Worm (Caenorhabditis elegans): ENCODE results near the gene srd-68.

srd-68 gene

DNA sequence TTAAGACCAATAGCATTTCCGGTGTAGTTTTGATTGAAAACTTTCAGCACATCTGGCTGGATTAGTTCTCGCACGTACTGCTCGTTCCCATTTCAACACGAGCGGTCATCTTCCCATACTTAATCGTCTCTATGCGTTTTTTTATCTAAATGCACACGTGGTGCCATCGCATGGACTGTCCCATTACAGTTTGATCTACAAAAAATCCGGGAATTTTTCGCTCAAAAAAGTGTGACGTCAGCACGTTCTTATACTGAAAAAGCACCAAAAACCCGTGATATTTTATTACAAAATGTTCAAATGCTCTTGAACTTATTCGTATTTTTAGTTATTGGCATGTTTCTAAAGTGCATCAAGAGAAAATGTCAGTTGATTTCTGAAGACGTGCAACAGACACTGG, 19.3 kb upstream of the srd-68 start, which contains the start of gene Y102A5C.4:
Gene Y102A5C.4, plus strand, starts transcription at position 301 of the 400 bp plus-strand sequence.
- TF ChIP-seq nhr-237 (tag; optimal IDR thresholded peaks at IDR 0.05) (no peak), sem-2 (GFP tag; optimal IDR thresholded peaks at IDR 0.05) (no peak), tbx-8 (GFP tag; optimal IDR thresholded peaks at IDR 0.05) (no peak), nhr-76 (tag; optimal IDR thresholded peaks at IDR 0.05) (no peak), ceh-83 (GFP tag; optimal IDR thresholded peaks at IDR 0.05) (no peak)

- no peak for TF ChIP-seq mab-5 (tag; optimal IDR thresholded peaks at IDR 0.05)
- no peak for TF ChIP-seq elt-1 (tag; optimal IDR thresholded peaks at IDR 0.05; ENCODE audit: borderline replicate concordance, insufficient read depth)
- no peak for TF ChIP-seq sptf-1 (tag; optimal IDR thresholded peaks at IDR 0.05)
- no peak for TF ChIP-seq lsy-2 (tag; optimal IDR thresholded peaks at IDR 0.05)
Observed at ce11 chrV:16919675-16920074, 17.0 kb upstream of the srd-68 start.

ce11 chrV:16918378-16918777, 15.8 kb upstream of the srd-68 start, which contains the start of the genes fbxa-206 and Y102A5C.2:
Gene fbxa-206, minus strand, starts transcription at chrV:16918478.
Gene Y102A5C.2, plus strand, starts transcription at chrV:16918731.
- no peak for TF ChIP-seq unc-62 (GFP tag; optimal IDR thresholded peaks at IDR 0.05)
- TF ChIP-seq ceh-43 (GFP tag; optimal IDR thresholded peaks at IDR 0.05), result no peak
- TF ChIP-seq elt-1 (tag; optimal IDR thresholded peaks at IDR 0.05; ENCODE audit: borderline replicate concordance, insufficient read depth), result no peak
- TF ChIP-seq lin-32 (GFP tag; optimal IDR thresholded peaks at IDR 0.05), result no peak
- no peak for TF ChIP-seq unc-39 (tag; optimal IDR thresholded peaks at IDR 0.05)
- TF ChIP-seq lin-13 (tag; optimal IDR thresholded peaks at IDR 0.05), result no peak

ce11 chrV:16916079-16916478, 13.5 kb upstream of the srd-68 start, which contains the start of gene F09C6.10:
Gene F09C6.10, minus strand, starts transcription at chrV:16916179.
- no peak for TF ChIP-seq flh-1 (GFP tag; optimal IDR thresholded peaks at IDR 0.05)
- TF ChIP-seq drap-1 (GFP tag; optimal IDR thresholded peaks at IDR 0.05), result no peak
- no peak for TF ChIP-seq nhr-237 (tag; optimal IDR thresholded peaks at IDR 0.05)
- no peak for TF ChIP-seq unc-62 (GFP tag; optimal IDR thresholded peaks at IDR 0.05)
- no peak for TF ChIP-seq elt-1 (tag; optimal IDR thresholded peaks at IDR 0.05; ENCODE audit: borderline replicate concordance, insufficient read depth)
- no peak for TF ChIP-seq pha-4 (tag; optimal IDR thresholded peaks at IDR 0.05)
- TF ChIP-seq hlh-1 (tag; optimal IDR thresholded peaks at IDR 0.05), result no peak
- TF ChIP-seq M03D4.4 (tag; optimal IDR thresholded peaks at IDR 0.05), result no peak
- no peak for TF ChIP-seq elt-3 (tag; optimal IDR thresholded peaks at IDR 0.05)
- no peak for TF ChIP-seq ces-1 (GFP tag; optimal IDR thresholded peaks at IDR 0.05)
- TF ChIP-seq ztf-11 (tag; optimal IDR thresholded peaks at IDR 0.05), result no peak
- no peak for TF ChIP-seq mls-2 (tag; optimal IDR thresholded peaks at IDR 0.05)
- TF ChIP-seq zip-8 (tag; optimal IDR thresholded peaks at IDR 0.05), result no peak
- no peak for TF ChIP-seq nhr-12 (tag; optimal IDR thresholded peaks at IDR 0.05)
- TF ChIP-seq mep-1 (tag; optimal IDR thresholded peaks at IDR 0.05), result no peak
- TF ChIP-seq sem-2 (GFP tag; optimal IDR thresholded peaks at IDR 0.05), result no peak

ce11 chrV:16911934-16912333, 9.3 kb upstream of the srd-68 start, which contains the start of gene nhr-116:
Gene nhr-116, plus strand, starts transcription at chrV:16912234.
- TF ChIP-seq lsy-2 (tag; optimal IDR thresholded peaks at IDR 0.05) (no peak), ztf-11 (tag; optimal IDR thresholded peaks at IDR 0.05) (no peak), blmp-1 (tag; optimal IDR thresholded peaks at IDR 0.05) (no peak), ceh-39 (tag; optimal IDR thresholded peaks at IDR 0.05) (no peak), M03D4.4 (tag; optimal IDR thresholded peaks at IDR 0.05) (no peak), ceh-83 (GFP tag; optimal IDR thresholded peaks at IDR 0.05) (no peak), nhr-2 (tag; optimal IDR thresholded peaks at IDR 0.05) (no peak), ham-2 (GFP tag; optimal IDR thresholded peaks at IDR 0.05) (no peak), drap-1 (GFP tag; optimal IDR thresholded peaks at IDR 0.05) (no peak), lin-32 (GFP tag; optimal IDR thresholded peaks at IDR 0.05) (no peak), snpc-4 (tag; optimal IDR thresholded peaks at IDR 0.05) (no peak), sptf-1 (tag; optimal IDR thresholded peaks at IDR 0.05) (no peak), unc-39 (tag; optimal IDR thresholded peaks at IDR 0.05) (no peak)

DNA sequence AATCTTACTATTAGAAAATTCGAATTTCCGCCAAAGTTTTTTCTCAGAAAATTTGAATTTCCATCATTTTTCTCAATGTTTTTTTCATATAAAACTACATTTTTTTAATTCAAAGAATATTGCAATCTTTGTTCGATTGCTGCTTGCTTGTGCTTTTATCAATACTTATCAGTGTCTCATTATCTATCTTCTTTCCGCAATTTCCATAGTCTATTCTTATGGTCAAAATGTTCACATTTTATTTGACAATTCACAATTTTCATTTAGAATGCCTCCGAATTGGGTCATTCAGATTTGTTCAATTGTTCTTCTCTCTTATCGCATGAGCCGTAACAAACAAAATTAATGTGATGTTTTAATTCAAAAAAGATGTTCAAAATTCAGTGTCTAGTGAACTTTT, 8.7 kb upstream of the srd-68 start:
- TF ChIP-seq M03D4.4 (tag; optimal IDR thresholded peaks at IDR 0.05), result no peak
- TF ChIP-seq sptf-1 (tag; optimal IDR thresholded peaks at IDR 0.05), result no peak
- no peak for TF ChIP-seq ceh-43 (GFP tag; optimal IDR thresholded peaks at IDR 0.05)
- no peak for TF ChIP-seq nhr-12 (tag; optimal IDR thresholded peaks at IDR 0.05)
- no peak for TF ChIP-seq hlh-1 (tag; optimal IDR thresholded peaks at IDR 0.05)
- no peak for TF ChIP-seq ztf-11 (tag; optimal IDR thresholded peaks at IDR 0.05)
- TF ChIP-seq elt-1 (tag; optimal IDR thresholded peaks at IDR 0.05; ENCODE audit: borderline replicate concordance, insufficient read depth), result no peak
- TF ChIP-seq tbx-8 (GFP tag; optimal IDR thresholded peaks at IDR 0.05), result no peak
- no peak for TF ChIP-seq cnd-1 (tag; optimal IDR thresholded peaks at IDR 0.05)
- no peak for TF ChIP-seq mab-5 (tag; optimal IDR thresholded peaks at IDR 0.05)
- no peak for TF ChIP-seq mls-2 (tag; optimal IDR thresholded peaks at IDR 0.05)

Measured in whole organism, mixed stage, embryonic.